Worm (Caenorhabditis elegans) whole organism, L3 larva: ENCODE data around the gene F42G2.7.
A peak's percentile ranks its signal among the peaks of the same experiment; 100 is the strongest.

ENCODE experiments used
- ceh-28 ChIP-seq: fragments of 150-350 bp; optimal IDR thresholded peaks from 2 replicates; lab custom pipeline; 2014; ENCODE audit warnings: missing biosample characterization, missing genetic modification reagents, missing genetic modification characterization
- fkh-10 ChIP-seq: sonication (generic microtip); optimal IDR thresholded peaks from 2 replicates; lab custom pipeline; 2017; ENCODE audit warnings: missing biosample characterization, missing genetic modification reagents, missing genetic modification characterization
- fkh-2 ChIP-seq: fragments of 150-350 bp; optimal IDR thresholded peaks from 2 replicates; lab custom pipeline; 2014; ENCODE audit warnings: missing biosample characterization, missing genetic modification reagents, missing genetic modification characterization
- zag-1 ChIP-seq: fragments of 150-350 bp; optimal IDR thresholded peaks from 2 replicates; lab custom pipeline; 2014; ENCODE audit warnings: missing biosample characterization, missing genetic modification characterization

The F42G2.7 gene

ce11 chrII:2458881-2459280, 40.9 kb downstream of the F42G2.7 start, which contains the start of gene pqn-42:
Gene pqn-42, minus strand, starts transcription at chrII:2458981.
- TF ChIP-seq fkh-2 (no peak), fkh-10 (GFP tag; lab: Kevin White, UChicago) (no peak)
- TF ChIP-seq, all 47 proteins: peak for 0

DNA sequence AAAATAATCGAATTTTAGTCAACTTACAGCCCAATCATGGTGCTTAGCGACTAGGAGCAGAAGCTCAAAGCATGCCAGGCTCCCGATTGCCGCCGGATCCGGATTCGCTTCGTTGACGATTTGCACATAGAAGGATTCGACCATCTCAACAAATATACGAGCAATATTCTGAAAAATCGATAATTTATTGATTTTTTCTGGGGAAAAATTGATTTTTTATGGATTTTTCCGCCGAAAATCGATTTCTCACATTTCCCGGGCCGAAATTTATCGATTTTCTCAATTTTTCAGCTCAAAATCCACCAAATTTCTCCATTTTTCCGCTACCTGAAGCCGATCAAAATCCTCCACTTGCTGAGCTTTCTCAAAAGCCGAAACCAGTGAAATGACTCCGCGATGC, 50.9 kb downstream of the F42G2.7 start:
- no peak for TF ChIP-seq zag-1
- peak; percentile 82 for TF ChIP-seq ceh-28 (tag; lab: Kevin White, UChicago)
- TF ChIP-seq, all 47 proteins: peak for 1
